Worm (Caenorhabditis elegans) whole organism, L1 larva: Measurements from ENCODE around the gene sysm-1.

Source experiments
- ama-1 ChIP-seq: fragments of 150-350 bp; optimal IDR thresholded peaks from 2 replicates; lab custom pipeline; 2014
- sox-4 ChIP-seq: sonication (generic microtip); optimal IDR thresholded peaks from 2 replicates; lab custom pipeline; 2016; ENCODE audit warnings: missing genetic modification characterization, missing compliant biosample characterization
- zip-4 ChIP-seq: fragments of 200-800 bp; sonication (Bioruptor generic); optimal IDR thresholded peaks from 2 replicates; lab custom pipeline; 2018; ENCODE audit warnings: mild to moderate bottlenecking, missing genetic modification characterization, moderate library complexity, missing compliant biosample characterization

DNA sequence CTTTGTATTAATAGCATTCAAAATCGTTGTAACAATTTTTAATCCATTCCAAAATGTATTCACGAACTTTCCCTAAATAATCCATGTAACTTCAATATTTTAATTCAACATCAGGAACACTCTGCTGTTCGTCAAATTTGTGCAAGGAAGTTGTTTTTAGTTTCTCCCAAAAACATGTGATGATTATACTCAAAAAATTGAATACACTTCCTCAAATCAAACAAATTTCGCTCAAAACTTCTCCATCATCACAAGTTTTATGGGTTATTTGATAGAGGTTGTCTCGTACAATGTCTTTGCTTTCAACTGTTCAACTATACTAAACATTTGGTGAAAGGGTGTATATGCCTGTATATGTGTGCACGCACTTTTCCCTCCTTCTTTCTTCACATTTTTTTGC lies 42.0 kb upstream of the sysm-1 start:
- TF ChIP-seq sox-4 (tag; lab: Kevin White, UChicago) (no peak), zip-4 (GFP tag; lab: Kevin White, UChicago) (no peak), ama-1 (lab: Kevin White, UChicago) (no peak)
